Fruit fly (Drosophila melanogaster) whole organism, pupa: ENCODE measurements around the gene CG17298.
A peak's percentile ranks its signal among the peaks of the same experiment; 100 is the strongest.

Experiments
- CG10348 ChIP-seq: fragments of 200-800 bp; sonication (Bioruptor generic); IDR thresholded peaks from 2 replicates; pipeline ENCODE4 v1.3.6; 2022; ENCODE audit warnings: missing biosample characterization, missing genetic modification characterization
- CG12605 ChIP-seq: fragments of 200-800 bp; sonication (Bioruptor generic); IDR thresholded peaks from 2 replicates; pipeline ENCODE4 v1.3.6; 2022; ENCODE audit warnings: missing biosample characterization, missing genetic modification characterization
- CG13204 ChIP-seq: fragments of 200-800 bp; sonication (Bioruptor generic); optimal IDR thresholded peaks from 2 replicates; lab custom pipeline; 2018; ENCODE audit warnings: missing biosample characterization, mild to moderate bottlenecking, missing genetic modification characterization, moderate library complexity
- CG14655 ChIP-seq: fragments of 200-800 bp; sonication (Bioruptor generic); optimal IDR thresholded peaks from 3 replicates; lab custom pipeline; 2017; ENCODE audit warnings: mild to moderate bottlenecking, missing biosample characterization, missing genetic modification reagents, missing genetic modification characterization
- CG15710 ChIP-seq: fragments of 200-800 bp; sonication (Bioruptor generic); optimal IDR thresholded peaks from 2 replicates; lab custom pipeline; 2018; ENCODE audit warnings: missing biosample characterization, mild to moderate bottlenecking, missing genetic modification characterization, moderate library complexity
- CG17806 ChIP-seq: fragments of 200-800 bp; sonication (Bioruptor generic); optimal IDR thresholded peaks from 2 replicates; lab custom pipeline; 2018; ENCODE audit warnings: missing biosample characterization, mild to moderate bottlenecking, missing genetic modification characterization, moderate library complexity
- CG32121 ChIP-seq: fragments of 200-800 bp; sonication (Bioruptor generic); IDR thresholded peaks from 2 replicates; pipeline ENCODE4 v1.3.6; 2022; ENCODE audit warnings: missing biosample characterization, missing genetic modification characterization
- CG34367 ChIP-seq: fragments of 200-800 bp; sonication (Bioruptor generic); optimal IDR thresholded peaks from 2 replicates; lab custom pipeline; 2018; ENCODE audit warnings: missing biosample characterization, mild to moderate bottlenecking, missing genetic modification characterization
- CG4496 ChIP-seq: fragments of 200-800 bp; sonication (Bioruptor generic); IDR thresholded peaks from 3 replicates; pipeline ENCODE4 v1.3.6; 2022; ENCODE audit warnings: missing biosample characterization, missing genetic modification characterization
- CG8159 ChIP-seq: fragments of 200-800 bp; sonication (Bioruptor generic); optimal IDR thresholded peaks from 3 replicates; lab custom pipeline; 2018; ENCODE audit warnings: missing biosample characterization, mild to moderate bottlenecking, missing genetic modification characterization, moderate library complexity
- CG8301 ChIP-seq: fragments of 200-800 bp; sonication (Bioruptor generic); optimal IDR thresholded peaks from 2 replicates; lab custom pipeline; 2018; ENCODE audit warnings: missing biosample characterization, mild to moderate bottlenecking, missing genetic modification characterization
- CG9948 ChIP-seq: fragments of 200-800 bp; sonication (Bioruptor generic); optimal IDR thresholded peaks from 2 replicates; lab custom pipeline; 2018; ENCODE audit warnings: missing biosample characterization, mild to moderate bottlenecking, missing genetic modification characterization, moderate library complexity
- D1 ChIP-seq: fragments of 200-800 bp; sonication (Bioruptor generic); optimal IDR thresholded peaks from 2 replicates; lab custom pipeline; 2018; ENCODE audit warnings: missing biosample characterization, mild to moderate bottlenecking, missing genetic modification characterization, moderate library complexity
- EcR ChIP-seq: fragments of 200-800 bp; sonication (Bioruptor generic); optimal IDR thresholded peaks from 3 replicates; lab custom pipeline; 2019; ENCODE audit warnings: missing biosample characterization, missing genetic modification characterization, mild to moderate bottlenecking, moderate library complexity, missing genetic modification reagents
- Ets98B ChIP-seq: fragments of 200-800 bp; sonication (Bioruptor generic); IDR thresholded peaks from 2 replicates; pipeline ENCODE4 v1.3.6; 2022; ENCODE audit warnings: missing biosample characterization, missing genetic modification characterization
- Pif1A ChIP-seq: fragments of 200-800 bp; sonication (Bioruptor generic); optimal IDR thresholded peaks from 3 replicates; lab custom pipeline; 2016; ENCODE audit warnings: missing biosample characterization, missing genetic modification characterization
- Pif1B ChIP-seq: fragments of 200-800 bp; sonication (Bioruptor generic); optimal IDR thresholded peaks from 3 replicates; lab custom pipeline; 2016; ENCODE audit warnings: missing biosample characterization, missing genetic modification characterization
- Snoo ChIP-seq: fragments of 200-800 bp; sonication (Bioruptor generic); optimal IDR thresholded peaks from 3 replicates; lab custom pipeline; 2017; ENCODE audit warnings: missing biosample characterization, mild to moderate bottlenecking, missing genetic modification characterization, inconsistent platforms
- fd96Ca ChIP-seq: fragments of 200-800 bp; sonication (Bioruptor generic); IDR thresholded peaks from 3 replicates; pipeline ENCODE4 v1.3.6; 2022; ENCODE audit warnings: missing biosample characterization, missing genetic modification characterization
- gl ChIP-seq: fragments of 200-800 bp; sonication (Bioruptor generic); optimal IDR thresholded peaks from 2 replicates; lab custom pipeline; 2018; ENCODE audit warnings: missing biosample characterization, mild to moderate bottlenecking, missing genetic modification characterization
- rn ChIP-seq: fragments of 200-800 bp; sonication (Bioruptor generic); IDR thresholded peaks from 2 replicates; pipeline ENCODE4 v1.3.6; 2022; ENCODE audit warnings: missing biosample characterization, missing genetic modification characterization

CG17298 gene

dm6 chr3R:21296728-21297386, 13.9 kb downstream of the CG17298 start:
- TF ChIP-seq CG10348 (GFP tag; lab: Robert Waterston, UW) = no peak
- no peak for TF ChIP-seq CG12605 (GFP tag; lab: Robert Waterston, UW)
- TF ChIP-seq CG32121 = no peak
- no peak for TF ChIP-seq fd96Ca (GFP tag; lab: Robert Waterston, UW)
- no peak for TF ChIP-seq CG13204 (GFP tag; lab: Kevin White, UChicago)
- no peak for TF ChIP-seq CG17806 (tag; lab: Kevin White, UChicago)
- TF ChIP-seq CG8301 (tag; lab: Kevin White, UChicago) = no peak
- TF ChIP-seq Ets98B (GFP tag; lab: Robert Waterston, UW) = no peak
- TF ChIP-seq CG9948 (tag; lab: Kevin White, UChicago) = no peak
- TF ChIP-seq CG34367 (tag; lab: Kevin White, UChicago) = no peak
- no peak for TF ChIP-seq CG4496 (GFP tag; lab: Robert Waterston, UW)
- no peak for TF ChIP-seq CG8159 (tag; lab: Kevin White, UChicago)
- TF ChIP-seq CG14655 (GFP tag; lab: Kevin White, UChicago) = no peak
- no peak for TF ChIP-seq D1 (tag; lab: Kevin White, UChicago)
- no peak for TF ChIP-seq Pif1B (GFP tag; lab: Kevin White, UChicago)
- TF ChIP-seq CG15710 (tag; lab: Kevin White, UChicago) = no peak
- no peak for TF ChIP-seq rn (GFP tag; lab: Robert Waterston, UW)
- no peak for TF ChIP-seq gl (tag; lab: Kevin White, UChicago)
- TF ChIP-seq, all 21 proteins: peak for 0

dm6 chr3R:21297387-21297956, 14.5 kb downstream of the CG17298 start:
- TF ChIP-seq CG13204 (GFP tag; lab: Kevin White, UChicago) (no peak), EcR (GFP tag; lab: Kevin White, UChicago) (peak; percentile 27), CG15710 (tag; lab: Kevin White, UChicago) (no peak), CG34367 (tag; lab: Kevin White, UChicago) (peak; percentile 7), CG8301 (tag; lab: Kevin White, UChicago) (peak; percentile 5), Pif1B (GFP tag; lab: Kevin White, UChicago) (peak; percentile 55), gl (tag; lab: Kevin White, UChicago) (peak; percentile 9), Ets98B (GFP tag; lab: Robert Waterston, UW) (no peak), CG14655 (GFP tag; lab: Kevin White, UChicago) (peak; percentile 8), Snoo (tag; lab: Kevin White, UChicago) (peak; percentile 8), Pif1A (GFP tag; lab: Kevin White, UChicago) (peak; percentile 63), CG4496 (GFP tag; lab: Robert Waterston, UW) (no peak)

dm6 chr3R:21319120-21319519, 36.1 kb downstream of the CG17298 start:
- TF ChIP-seq EcR (GFP tag; lab: Kevin White, UChicago) = no peak

dm6 chr3R:21330542-21330941, 47.5 kb downstream of the CG17298 start:
- TF ChIP-seq D1 (tag; lab: Kevin White, UChicago) (no peak), CG4496 (GFP tag; lab: Robert Waterston, UW) (0 out of 3 replicates have a peak, but pooled peaks have one; percentile 26), Ets98B (GFP tag; lab: Robert Waterston, UW) (no peak), CG8301 (tag; lab: Kevin White, UChicago) (peak; percentile 53), Pif1A (GFP tag; lab: Kevin White, UChicago) (peak; percentile 40), rn (GFP tag; lab: Robert Waterston, UW) (no peak), gl (tag; lab: Kevin White, UChicago) (peak; percentile 10), CG14655 (GFP tag; lab: Kevin White, UChicago) (peak; percentile 65), CG32121 (no peak), CG8159 (tag; lab: Kevin White, UChicago) (peak; percentile 71), CG9948 (tag; lab: Kevin White, UChicago) (peak; percentile 54), fd96Ca (GFP tag; lab: Robert Waterston, UW) (no peak), CG10348 (GFP tag; lab: Robert Waterston, UW) (no peak), CG12605 (GFP tag; lab: Robert Waterston, UW) (no peak), Snoo (tag; lab: Kevin White, UChicago) (peak; percentile 43), CG17806 (tag; lab: Kevin White, UChicago) (peak; percentile 68), EcR (GFP tag; lab: Kevin White, UChicago) (no peak), Pif1B (GFP tag; lab: Kevin White, UChicago) (no peak), CG13204 (GFP tag; lab: Kevin White, UChicago) (no peak), CG15710 (tag; lab: Kevin White, UChicago) (peak; percentile 65), CG34367 (tag; lab: Kevin White, UChicago) (peak; percentile 54)

dm6 chr3R:21331195-21331594, 48.2 kb downstream of the CG17298 start:
- TF ChIP-seq CG12605 (GFP tag; lab: Robert Waterston, UW) (no peak), CG34367 (tag; lab: Kevin White, UChicago) (no peak), Snoo (tag; lab: Kevin White, UChicago) (no peak), CG8301 (tag; lab: Kevin White, UChicago) (no peak), D1 (tag; lab: Kevin White, UChicago) (no peak), CG17806 (tag; lab: Kevin White, UChicago) (no peak), CG10348 (GFP tag; lab: Robert Waterston, UW) (no peak), CG4496 (GFP tag; lab: Robert Waterston, UW) (no peak), fd96Ca (GFP tag; lab: Robert Waterston, UW) (no peak), CG8159 (tag; lab: Kevin White, UChicago) (no peak), CG13204 (GFP tag; lab: Kevin White, UChicago) (no peak), CG14655 (GFP tag; lab: Kevin White, UChicago) (no peak), Pif1A (GFP tag; lab: Kevin White, UChicago) (no peak), EcR (GFP tag; lab: Kevin White, UChicago) (no peak), CG9948 (tag; lab: Kevin White, UChicago) (no peak)
